Fruit fly (Drosophila melanogaster) whole organism, embryonic: Measurements from ENCODE around the gene CG15506.

Source experiments
- CG10462 ChIP-seq: fragments of 200-800 bp; sonication (Bioruptor generic); optimal IDR thresholded peaks from 2 replicates; lab custom pipeline; 2016; ENCODE audit warnings: missing biosample characterization, missing genetic modification characterization
- CG10543 ChIP-seq: fragments of 200-800 bp; sonication (Bioruptor generic); optimal IDR thresholded peaks from 3 replicates; lab custom pipeline; 2017; ENCODE audit warnings: missing biosample characterization, mild to moderate bottlenecking, missing genetic modification characterization, moderate library complexity
- CG14710 ChIP-seq: fragments of 200-800 bp; sonication (Bioruptor generic); optimal IDR thresholded peaks from 3 replicates; lab custom pipeline; 2019; ENCODE audit warnings: missing biosample characterization, mild to moderate bottlenecking, missing genetic modification characterization, moderate library complexity
- CG14965 ChIP-seq: fragments of 200-800 bp; sonication (Bioruptor generic); optimal IDR thresholded peaks from 2 replicates; lab custom pipeline; 2016; ENCODE audit warnings: missing biosample characterization, missing genetic modification characterization, borderline replicate concordance
- CG15269 ChIP-seq: fragments of 200-800 bp; sonication (Bioruptor generic); optimal IDR thresholded peaks from 2 replicates; lab custom pipeline; 2018; ENCODE audit warnings: missing biosample characterization, mild to moderate bottlenecking, missing genetic modification characterization, moderate library complexity
- CG32532 ChIP-seq: fragments of 200-800 bp; sonication (Bioruptor generic); IDR thresholded peaks from 2 replicates; pipeline ENCODE4 v1.3.6; 2022; ENCODE audit warnings: missing biosample characterization, missing genetic modification characterization
- CG4282 ChIP-seq: fragments of 200-800 bp; sonication (Bioruptor generic); optimal IDR thresholded peaks from 2 replicates; lab custom pipeline; 2016; ENCODE audit warnings: missing biosample characterization, missing genetic modification characterization
- CG43689 ChIP-seq: fragments of 200-800 bp; sonication (Bioruptor generic); IDR thresholded peaks from 2 replicates; pipeline ENCODE4 v1.3.6; 2022; ENCODE audit warnings: missing biosample characterization, missing genetic modification characterization
- CG8359 ChIP-seq: fragments of 200-800 bp; sonication (Bioruptor generic); optimal IDR thresholded peaks from 2 replicates; lab custom pipeline; 2017; ENCODE audit warnings: missing biosample characterization, mild to moderate bottlenecking, missing genetic modification characterization, borderline replicate concordance
- CTCF ChIP-seq: fragments of 200-800 bp; sonication (Bioruptor generic); optimal IDR thresholded peaks from 2 replicates; lab custom pipeline; 2017; ENCODE audit warnings: missing biosample characterization, mild to moderate bottlenecking, missing genetic modification characterization, moderate library complexity
- D19A ChIP-seq: fragments of 200-800 bp; optimal IDR thresholded peaks from 3 replicates; lab custom pipeline; 2019; ENCODE audit warnings: missing biosample characterization, mild to moderate bottlenecking, missing genetic modification characterization, moderate library complexity
- Ets97D ChIP-seq: fragments of 200-800 bp; sonication (Bioruptor generic); optimal IDR thresholded peaks from 3 replicates; lab custom pipeline; 2016; ENCODE audit warnings: missing biosample characterization, missing genetic modification characterization
- Gsc ChIP-seq: fragments of 200-800 bp; sonication (Bioruptor generic); IDR thresholded peaks from 2 replicates; pipeline ENCODE4 v1.3.6; 2022; ENCODE audit warnings: missing biosample characterization, missing genetic modification characterization
- H15 ChIP-seq: fragments of 200-800 bp; sonication (Bioruptor generic); IDR thresholded peaks from 3 replicates; pipeline ENCODE4 v1.3.6; 2022; ENCODE audit warnings: missing biosample characterization, missing genetic modification characterization
- HmgD ChIP-seq: fragments of 200-800 bp; sonication (Bioruptor generic); optimal IDR thresholded peaks from 3 replicates; lab custom pipeline; 2016; ENCODE audit warnings: missing biosample characterization, missing genetic modification characterization
- Hmr ChIP-seq: fragments of 200-800 bp; sonication (Bioruptor generic); optimal IDR thresholded peaks from 3 replicates; lab custom pipeline; 2017; ENCODE audit warnings: mild to moderate bottlenecking, missing biosample characterization, missing genetic modification reagents, missing genetic modification characterization
- Hsf ChIP-seq: fragments of 200-800 bp; sonication (Bioruptor generic); optimal IDR thresholded peaks from 3 replicates; lab custom pipeline; 2016; ENCODE audit warnings: missing biosample characterization, missing genetic modification characterization
- Lim3 ChIP-seq: fragments of 200-800 bp; sonication (Bioruptor generic); IDR thresholded peaks from 2 replicates; pipeline ENCODE4 v1.3.6; 2022; ENCODE audit warnings: missing biosample characterization, missing genetic modification characterization
- MBD-R2 ChIP-seq: fragments of 200-800 bp; sonication (Bioruptor generic); IDR thresholded peaks from 2 replicates; pipeline ENCODE4 v1.3.6; 2022; ENCODE audit warnings: missing biosample characterization, missing genetic modification characterization
- MTF-1 ChIP-seq: fragments of 200-800 bp; sonication (Bioruptor generic); optimal IDR thresholded peaks from 2 replicates; lab custom pipeline; 2018; ENCODE audit warnings: missing biosample characterization, mild to moderate bottlenecking, missing genetic modification characterization, borderline replicate concordance
- NfI ChIP-seq: fragments of 200-800 bp; sonication (Bioruptor generic); optimal IDR thresholded peaks from 3 replicates; lab custom pipeline; 2018; ENCODE audit warnings: missing biosample characterization, mild to moderate bottlenecking, missing genetic modification characterization, moderate library complexity
- Poxn ChIP-seq: fragments of 200-800 bp; sonication (Bioruptor generic); IDR thresholded peaks from 2 replicates; pipeline ENCODE4 v1.3.6; 2022; ENCODE audit warnings: missing biosample characterization, missing genetic modification characterization
- Scr ChIP-seq: fragments of 200-800 bp; sonication (Bioruptor generic); IDR thresholded peaks from 2 replicates; pipeline ENCODE4 v1.3.6; 2022; ENCODE audit warnings: missing biosample characterization, missing genetic modification characterization; ENCODE audit not compliant: partially characterized antibody
- Sox100B ChIP-seq: fragments of 200-800 bp; sonication (Bioruptor generic); optimal IDR thresholded peaks from 3 replicates; lab custom pipeline; 2018; ENCODE audit warnings: missing biosample characterization, mild to moderate bottlenecking, missing genetic modification characterization
- Sox102F ChIP-seq: fragments of 200-800 bp; sonication (Bioruptor generic); optimal IDR thresholded peaks from 2 replicates; lab custom pipeline; 2018; ENCODE audit warnings: missing biosample characterization, mild to moderate bottlenecking, missing genetic modification characterization, moderate library complexity
- Taf1 ChIP-seq: fragments of 200-800 bp; sonication (Bioruptor generic); IDR thresholded peaks from 2 replicates; pipeline ENCODE4 v1.3.6; 2022; ENCODE audit warnings: missing biosample characterization, missing genetic modification characterization
- Tbp ChIP-seq: fragments of >200 bp; optimal IDR thresholded peaks from 2 replicates; lab custom pipeline; 2018; ENCODE audit warnings: missing biosample characterization, missing genetic modification characterization
- Xbp1 ChIP-seq: fragments of 200-800 bp; sonication (Bioruptor generic); optimal IDR thresholded peaks from 3 replicates; lab custom pipeline; 2016; ENCODE audit warnings: missing biosample characterization, mild to moderate bottlenecking, missing genetic modification characterization
- ato ChIP-seq: fragments of 200-800 bp; sonication (Bioruptor generic); IDR thresholded peaks from 2 replicates; pipeline ENCODE4 v1.3.6; 2022; ENCODE audit warnings: missing biosample characterization, missing genetic modification characterization; ENCODE audit not compliant: partially characterized antibody
- bsh ChIP-seq, 2 experiments: fragments of 200-800 bp; sonication (Bioruptor generic); optimal IDR thresholded peaks; 2 replicates each; lab custom pipeline; 2017 to 2018; ENCODE audit warnings: mild to moderate bottlenecking in 2 of 2, missing biosample characterization in 2 of 2, missing genetic modification characterization in 2 of 2, moderate library complexity in 1 of 2
- dmrt99B ChIP-seq: fragments of 200-800 bp; sonication (Bioruptor generic); optimal IDR thresholded peaks from 2 replicates; lab custom pipeline; 2018; ENCODE audit warnings: missing biosample characterization, mild to moderate bottlenecking, missing genetic modification characterization, moderate library complexity
- emc ChIP-seq: fragments of 200-800 bp; sonication (Bioruptor generic); optimal IDR thresholded peaks from 2 replicates; lab custom pipeline; 2016; ENCODE audit warnings: missing biosample characterization, missing genetic modification characterization
- eve ChIP-seq, 2 experiments: fragments of >200 bp; optimal IDR thresholded peaks; 2 replicates each; lab custom pipeline; 2017; ENCODE audit warnings: missing biosample characterization in 2 of 2, missing genetic modification characterization in 2 of 2
- gem ChIP-seq: fragments of 200-800 bp; sonication (Bioruptor generic); optimal IDR thresholded peaks from 2 replicates; lab custom pipeline; 2019; ENCODE audit warnings: missing biosample characterization, mild to moderate bottlenecking, missing genetic modification characterization, moderate library complexity
- gfzf ChIP-seq: fragments of 200-800 bp; sonication (Bioruptor generic); optimal IDR thresholded peaks from 2 replicates; lab custom pipeline; 2016; ENCODE audit warnings: missing biosample characterization, mild to moderate bottlenecking, missing genetic modification characterization, moderate library complexity
- grau ChIP-seq: fragments of 200-800 bp; optimal IDR thresholded peaks from 3 replicates; lab custom pipeline; 2019; ENCODE audit warnings: missing biosample characterization, mild to moderate bottlenecking, missing genetic modification characterization, moderate library complexity
- ham ChIP-seq: fragments of 200-800 bp; sonication (Bioruptor generic); IDR thresholded peaks from 2 replicates; pipeline ENCODE4 v1.3.6; 2022; ENCODE audit warnings: missing biosample characterization, missing genetic modification characterization
- hb ChIP-seq: fragments of 200-800 bp; sonication (Bioruptor generic); IDR thresholded peaks from 3 replicates; pipeline ENCODE4 v1.3.6; 2022; ENCODE audit warnings: missing biosample characterization, missing genetic modification characterization; ENCODE audit not compliant: partially characterized antibody
- ind ChIP-seq: fragments of 200-800 bp; sonication (Bioruptor generic); optimal IDR thresholded peaks from 3 replicates; lab custom pipeline; 2016; ENCODE audit warnings: missing biosample characterization, missing genetic modification characterization
- ken ChIP-seq: fragments of 200-800 bp; sonication (Bioruptor generic); IDR thresholded peaks from 3 replicates; pipeline ENCODE4 v1.3.6; 2022; ENCODE audit warnings: missing biosample characterization, missing genetic modification characterization
- lov ChIP-seq, 2 experiments: fragments of 200-800 bp in 1 of 2; fragments of >200 bp in 1 of 2; sonication (Bioruptor generic) in 1 of 2; IDR thresholded peaks in 1 of 2; optimal IDR thresholded peaks in 1 of 2; 2 replicates in 1 of 2; 3 replicates in 1 of 2; pipeline versions ENCODE4 v1.3.6 to Lab custom; 2017 to 2022; ENCODE audit warnings: missing biosample characterization in 1 of 2, missing genetic modification characterization in 1 of 2
- p53 ChIP-seq: fragments of 200-800 bp; sonication (Bioruptor generic); optimal IDR thresholded peaks from 2 replicates; lab custom pipeline; 2016; ENCODE audit warnings: missing biosample characterization, missing genetic modification characterization
- pan ChIP-seq, 4 experiments: fragments of >200 bp in 3 of 4; fragments of 200-800 bp in 1 of 4; sonication (Bioruptor generic) in 1 of 4; optimal IDR thresholded peaks in 3 of 4; IDR thresholded peaks in 1 of 4; 2 replicates each; pipeline versions ENCODE4 v1.3.6 to Lab custom; 2017 to 2022; ENCODE audit warnings: missing biosample characterization in 2 of 4, missing genetic modification characterization in 2 of 4, mixed read lengths in 1 of 4
- sens ChIP-seq: fragments of 200-800 bp; sonication (Bioruptor generic); peaks from one replicate; lab custom pipeline; 2016; ENCODE audit warnings: missing biosample characterization, missing genetic modification characterization
- so ChIP-seq: fragments of 200-800 bp; sonication (Bioruptor generic); IDR thresholded peaks from 3 replicates; pipeline ENCODE4 v1.3.6; 2022; ENCODE audit warnings: missing biosample characterization, missing genetic modification characterization
- tap ChIP-seq: fragments of 200-800 bp; optimal IDR thresholded peaks from 3 replicates; lab custom pipeline; 2019; ENCODE audit warnings: missing biosample characterization, mild to moderate bottlenecking, missing genetic modification characterization, moderate library complexity
- twi ChIP-seq: fragments of 200-800 bp; optimal IDR thresholded peaks from 2 replicates; lab custom pipeline; 2019; ENCODE audit warnings: missing biosample characterization, mild to moderate bottlenecking, missing genetic modification characterization, moderate library complexity
- z ChIP-seq: fragments of 200-800 bp; sonication (Bioruptor generic); IDR thresholded peaks from 3 replicates; pipeline ENCODE4 v1.3.6; 2022; ENCODE audit warnings: missing biosample characterization, missing genetic modification characterization

Gene CG15506

DNA sequence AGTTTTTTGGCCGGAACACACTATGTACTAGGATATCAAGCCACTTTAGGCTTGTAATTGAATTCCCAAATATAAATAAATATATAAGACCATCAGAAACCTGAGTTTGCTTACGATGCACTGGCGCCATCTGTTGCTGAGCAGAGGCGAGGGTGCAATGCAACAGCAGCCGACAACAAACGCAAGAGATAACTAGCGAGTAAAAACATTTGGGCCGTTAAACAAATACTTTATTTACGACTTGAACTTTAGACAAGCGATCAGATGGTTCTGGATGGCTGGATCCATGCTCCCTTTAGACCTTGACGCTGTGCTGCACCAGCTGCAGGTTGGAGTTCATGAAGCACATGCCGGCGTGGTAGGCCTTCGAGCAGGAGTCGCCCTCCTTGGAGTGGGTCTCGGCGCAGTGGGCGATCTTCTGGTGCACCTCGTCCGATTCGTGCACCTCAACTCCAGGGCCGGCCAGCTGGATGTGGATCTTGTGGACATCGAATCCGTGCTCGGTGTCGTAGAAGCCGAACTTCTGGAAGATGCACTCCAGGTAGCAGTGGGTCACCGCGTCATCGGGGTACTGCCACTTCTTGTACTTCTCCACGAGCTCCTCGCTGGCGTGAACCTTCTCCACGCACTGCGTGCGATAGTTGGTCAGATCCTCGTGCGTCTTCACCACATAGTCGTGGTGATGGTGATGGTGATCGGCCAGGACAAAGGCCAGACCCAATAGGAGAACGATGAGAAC, 2.3 kb upstream of the CG15506 start (continued):
- peak; percentile 28 for TF ChIP-seq NfI
- TF ChIP-seq twi = no peak
- no peak for TF ChIP-seq p53 (GFP tag; lab: Kevin White, UChicago)
- peak; percentile 15 for TF ChIP-seq Sox100B
- no peak for TF ChIP-seq Gsc (GFP tag; lab: Robert Waterston, UW)
- TF ChIP-seq CG15269 (tag; lab: Kevin White, UChicago) = no peak
- no peak for TF ChIP-seq Poxn (GFP tag; lab: Robert Waterston, UW)
- no peak for TF ChIP-seq gfzf
- TF ChIP-seq sens (GFP tag; lab: Kevin White, UChicago) = peak; percentile 46
- no peak for TF ChIP-seq lov (optimal IDR thresholded peaks at IDR 0.05; lab: Kevin White, UChicago)
- 0 out of 3 replicates have a peak, but pooled peaks have one; percentile 14 for TF ChIP-seq lov (GFP tag; IDR thresholded peaks at IDR 0.05; lab: Robert Waterston, UW)
- no peak for TF ChIP-seq so
- TF ChIP-seq CG8359 (GFP tag; lab: Kevin White, UChicago) = peak; percentile 33
- peak; percentile 78 for TF ChIP-seq CG14965 (GFP tag; lab: Kevin White, UChicago)
- no peak for TF ChIP-seq Tbp (GFP tag; lab: Kevin White, UChicago)
- TF ChIP-seq bsh (GFP tag; optimal IDR thresholded peaks at IDR 0.05; lab: Kevin White, UChicago) = peak in 1 of 2 experiments; percentile 1
- TF ChIP-seq Xbp1 = peak; percentile 17
- peak; percentile 7 for TF ChIP-seq dmrt99B (tag; lab: Kevin White, UChicago)
- no peak for TF ChIP-seq pan (optimal IDR thresholded peaks at IDR 0.05; lab: Kevin White, UChicago)
- TF ChIP-seq pan (GFP tag; optimal IDR thresholded peaks at IDR 0.05 in 1 of 2, IDR thresholded peaks at IDR 0.05 in 1 of 2) = no peak
- no peak for TF ChIP-seq Taf1 (GFP tag; lab: Robert Waterston, UW)
- no peak for TF ChIP-seq MBD-R2 (GFP tag; lab: Robert Waterston, UW)
- peak; percentile 89 for TF ChIP-seq CTCF (GFP tag; lab: Kevin White, UChicago)
- TF ChIP-seq CG32532 (GFP tag; lab: Robert Waterston, UW) = peak; percentile 20; the same call in 1 of the 2 replicates
- TF ChIP-seq, all 482 proteins: peak for 27

DNA sequence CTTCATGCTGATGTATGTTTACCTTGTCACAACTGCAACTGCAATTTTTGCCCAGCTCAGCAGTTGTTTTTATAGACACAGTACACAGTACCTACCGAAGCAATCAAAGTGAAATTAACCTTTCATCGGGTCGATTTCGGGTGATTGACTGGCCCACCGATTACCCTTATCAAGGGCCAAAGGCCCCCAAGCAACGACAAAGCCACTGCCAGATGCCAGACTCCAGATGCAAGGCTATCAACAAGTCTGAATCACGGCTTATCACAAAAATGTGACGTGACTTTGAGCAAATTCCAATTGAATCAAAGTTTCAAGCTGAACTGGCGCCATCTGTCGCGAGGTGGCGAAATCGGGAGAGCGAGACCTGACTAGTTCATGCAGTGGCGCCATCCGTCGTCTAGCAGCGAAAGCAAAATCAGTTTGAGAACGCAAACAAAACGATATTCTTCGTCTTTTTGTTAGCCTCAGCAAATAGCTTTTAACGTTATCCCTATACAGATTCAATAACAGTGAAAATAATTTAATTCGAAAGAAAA, 1.6 kb upstream of the CG15506 start, which contains the start of gene Obp99b:
Gene Obp99b, minus strand, starts transcription at position 115 of the 536 bp plus-strand sequence.
- TF ChIP-seq Hmr (GFP tag; lab: Kevin White, UChicago) (peak; percentile 63), ato (no peak), CG10543 (GFP tag; lab: Kevin White, UChicago) (peak; percentile 63), ken (GFP tag; lab: Robert Waterston, UW) (peak; percentile 85), tap (tag; lab: Kevin White, UChicago) (peak; percentile 46), Lim3 (no peak), HmgD (peak; percentile 80), Ets97D (no peak), H15 (GFP tag; lab: Robert Waterston, UW) (peak; percentile 90), grau (tag; lab: Kevin White, UChicago) (peak; percentile 55), Scr (GFP tag; lab: Robert Waterston, UW) (no peak), p53 (GFP tag; lab: Kevin White, UChicago) (peak; percentile 57), gem (tag; lab: Kevin White, UChicago) (peak; percentile 56), CG14710 (peak; percentile 42), z (GFP tag; lab: Robert Waterston, UW) (no peak), emc (no peak), MTF-1 (GFP tag; lab: Kevin White, UChicago) (peak; percentile 93), ham (no peak; the same call in 1 of the 2 replicates), eve (GFP tag; optimal IDR thresholded peaks at IDR 0.05; lab: Kevin White, UChicago) (no peak), CG10462 (peak; percentile 9), Hsf (GFP tag; lab: Kevin White, UChicago) (peak; percentile 84), Sox102F (GFP tag; lab: Kevin White, UChicago) (peak; percentile 68), CG4282 (GFP tag; lab: Kevin White, UChicago) (peak; percentile 14), ind (GFP tag; lab: Kevin White, UChicago) (peak; percentile 76), Xbp1 (peak; percentile 88), CG43689 (GFP tag; lab: Robert Waterston, UW) (peak; percentile 71), D19A (peak; percentile 39), hb (no peak)
